Worm (Caenorhabditis elegans) whole organism, young adult: ENCODE measurements around the gene degl-1.

Experiments used
- B0019.2 ChIP-seq: fragments of 200-800 bp; sonication (Bioruptor generic); conservative IDR thresholded peaks from 2 replicates; pipeline ENCODE4 v1.3.6; 2022; ENCODE audit warnings: missing genetic modification reagents, missing genetic modification characterization, missing compliant biosample characterization
- B0261.1 ChIP-seq: sonication (generic microtip); optimal IDR thresholded peaks from 2 replicates; lab custom pipeline; 2016; ENCODE audit warnings: mild to moderate bottlenecking, missing genetic modification characterization, moderate library complexity, missing compliant biosample characterization
- D2030.7 ChIP-seq: fragments of 200-800 bp; sonication (Bioruptor generic); IDR thresholded peaks from 2 replicates; pipeline ENCODE4 v1.3.6; 2022; ENCODE audit warnings: missing genetic modification reagents, missing genetic modification characterization, missing compliant biosample characterization
- F23B12.7 ChIP-seq: sonication (generic microtip); optimal IDR thresholded peaks from 2 replicates; lab custom pipeline; 2017; ENCODE audit warnings: missing genetic modification characterization, mild to moderate bottlenecking, missing compliant biosample characterization, antibody characterized with exemption, moderate library complexity; ENCODE audit not compliant: insufficient read depth
- F52B5.7 ChIP-seq: sonication (generic microtip); optimal IDR thresholded peaks from 2 replicates; lab custom pipeline; 2016; ENCODE audit warnings: mild to moderate bottlenecking, missing genetic modification characterization, missing compliant biosample characterization
- F57C9.4 ChIP-seq: sonication (generic microtip); optimal IDR thresholded peaks from 2 replicates; lab custom pipeline; 2017; ENCODE audit warnings: mild to moderate bottlenecking, missing genetic modification characterization, missing compliant biosample characterization
- Y53F4B.3 ChIP-seq: fragments of 200-800 bp; sonication (Bioruptor generic); IDR thresholded peaks from 2 replicates; pipeline ENCODE4 v1.3.6; 2022; ENCODE audit warnings: missing genetic modification reagents, missing genetic modification characterization, missing compliant biosample characterization
- Y53G8AR.9 ChIP-seq: fragments of 200-800 bp; sonication (Bioruptor generic); conservative IDR thresholded peaks from 2 replicates; pipeline ENCODE4 v1.3.6; 2022; ENCODE audit warnings: missing genetic modification reagents, missing genetic modification characterization, missing compliant biosample characterization
- Y56A3A.18 ChIP-seq: fragments of 200-800 bp; sonication (Bioruptor generic); IDR thresholded peaks from 2 replicates; pipeline ENCODE4 v1.3.6; 2022; ENCODE audit warnings: missing genetic modification reagents, missing genetic modification characterization, missing compliant biosample characterization
- Y79H2A.3 ChIP-seq: fragments of 200-800 bp; sonication (Bioruptor generic); conservative IDR thresholded peaks from 2 replicates; pipeline ENCODE4 v1.3.6; 2022; ENCODE audit warnings: missing genetic modification reagents, missing genetic modification characterization, missing compliant biosample characterization
- akir-1 ChIP-seq: fragments of 200-800 bp; sonication (Bioruptor generic); optimal IDR thresholded peaks from 2 replicates; lab custom pipeline; 2018; ENCODE audit warnings: mild to moderate bottlenecking, missing genetic modification characterization, moderate library complexity, missing compliant biosample characterization
- ama-1 ChIP-seq, 3 experiments: fragments of 150-350 bp in 1 of 3; sonication (generic microtip) in 2 of 3; optimal IDR thresholded peaks; 2 replicates each; lab custom pipeline; 2014 to 2018; ENCODE audit warnings: missing biosample characterization in 2 of 3, missing genetic modification characterization in 2 of 3, missing genetic modification reagents in 2 of 3
- aptf-3 ChIP-seq: fragments of 200-800 bp; sonication (Bioruptor generic); IDR thresholded peaks from 2 replicates; pipeline ENCODE4 v1.3.6; 2022; ENCODE audit warnings: missing genetic modification characterization, missing compliant biosample characterization
- attf-6 ChIP-seq: fragments of 200-800 bp; sonication (Bioruptor generic); IDR thresholded peaks from 2 replicates; pipeline ENCODE4 v1.3.6; 2022; ENCODE audit warnings: missing genetic modification reagents, missing genetic modification characterization, missing compliant biosample characterization
- bed-1 ChIP-seq: fragments of 200-800 bp; sonication (Bioruptor generic); IDR thresholded peaks from 2 replicates; pipeline ENCODE4 v1.3.6; 2022; ENCODE audit warnings: missing genetic modification reagents, missing genetic modification characterization, missing compliant biosample characterization
- bed-2 ChIP-seq: fragments of 200-800 bp; sonication (Bioruptor generic); IDR thresholded peaks from 2 replicates; pipeline ENCODE4 v1.3.6; 2022; ENCODE audit warnings: missing genetic modification reagents, missing genetic modification characterization, missing compliant biosample characterization
- cebp-1 ChIP-seq, 2 experiments: fragments of 200-800 bp in 1 of 2; sonication (Bioruptor generic) in 1 of 2; sonication (generic microtip) in 1 of 2; IDR thresholded peaks in 1 of 2; optimal IDR thresholded peaks in 1 of 2; 2 replicates each; pipeline versions ENCODE4 v1.3.6 to Lab custom; 2017 to 2022; ENCODE audit warnings: missing compliant biosample characterization in 2 of 2, missing genetic modification characterization in 2 of 2, mild to moderate bottlenecking in 1 of 2, missing genetic modification reagents in 1 of 2, moderate library complexity in 1 of 2
- cebp-2 ChIP-seq: fragments of 200-800 bp; sonication (Bioruptor generic); IDR thresholded peaks from 2 replicates; pipeline ENCODE4 v1.3.6; 2022; ENCODE audit warnings: missing genetic modification characterization, missing compliant biosample characterization
- ceh-40 ChIP-seq: fragments of 200-800 bp; sonication (Bioruptor generic); IDR thresholded peaks from 2 replicates; pipeline ENCODE4 v1.3.6; 2022; ENCODE audit warnings: missing genetic modification characterization, missing compliant biosample characterization
- ceh-79 ChIP-seq: sonication (generic microtip); optimal IDR thresholded peaks from 2 replicates; lab custom pipeline; 2017; ENCODE audit warnings: mild to moderate bottlenecking, missing genetic modification characterization, missing compliant biosample characterization
- die-1 ChIP-seq: sonication (generic microtip); optimal IDR thresholded peaks from 2 replicates; lab custom pipeline; 2016; ENCODE audit warnings: missing genotype, mild to moderate bottlenecking, missing genetic modification characterization, missing compliant biosample characterization
- dox-1 ChIP-seq: fragments of 200-800 bp; sonication (Bioruptor generic); IDR thresholded peaks from 2 replicates; pipeline ENCODE4 v1.3.6; 2022; ENCODE audit warnings: missing genetic modification reagents, missing genetic modification characterization, missing compliant biosample characterization
- dpff-1 ChIP-seq: sonication (generic microtip); optimal IDR thresholded peaks from 2 replicates; lab custom pipeline; 2017; ENCODE audit warnings: mild to moderate bottlenecking, missing genetic modification characterization, missing compliant biosample characterization
- dpl-1 ChIP-seq: fragments of 150-350 bp; optimal IDR thresholded peaks from 2 replicates; lab custom pipeline; 2014; ENCODE audit warnings: missing biosample characterization, missing genetic modification reagents, missing genetic modification characterization
- egrh-3 ChIP-seq: fragments of 200-800 bp; sonication (Bioruptor generic); IDR thresholded peaks from 2 replicates; pipeline ENCODE4 v1.3.6; 2022; ENCODE audit warnings: missing genetic modification reagents, missing genetic modification characterization, missing compliant biosample characterization
- fkh-3 ChIP-seq: sonication (generic microtip); optimal IDR thresholded peaks from 2 replicates; lab custom pipeline; 2016; ENCODE audit warnings: mild to moderate bottlenecking, missing genetic modification characterization, missing compliant biosample characterization
- hlh-12 ChIP-seq: sonication (generic microtip); optimal IDR thresholded peaks from 2 replicates; lab custom pipeline; 2016; ENCODE audit warnings: missing genetic modification characterization, missing compliant biosample characterization
- hlh-26 ChIP-seq: fragments of 200-800 bp; sonication (Bioruptor generic); conservative IDR thresholded peaks from 2 replicates; pipeline ENCODE4 v1.3.6; 2022; ENCODE audit warnings: missing genetic modification reagents, missing genetic modification characterization, missing compliant biosample characterization
- hrde-1 ChIP-seq: sonication (generic microtip); optimal IDR thresholded peaks from 2 replicates; lab custom pipeline; 2016; ENCODE audit warnings: missing genetic modification characterization, mild to moderate bottlenecking, missing compliant biosample characterization, moderate library complexity, missing genotype, missing genetic modification reagents, borderline replicate concordance
- hsf-1 ChIP-seq: fragments of 200-800 bp; sonication (Bioruptor generic); IDR thresholded peaks from 2 replicates; pipeline ENCODE4 v1.3.6; 2022; ENCODE audit warnings: missing genetic modification reagents, missing genetic modification characterization, missing compliant biosample characterization
- let-526 ChIP-seq: fragments of 200-800 bp; sonication (Bioruptor generic); IDR thresholded peaks from 2 replicates; pipeline ENCODE4 v1.3.6; 2022; ENCODE audit warnings: missing genetic modification reagents, missing genetic modification characterization, missing compliant biosample characterization
- lin-26 ChIP-seq: fragments of 200-800 bp; sonication (Bioruptor generic); IDR thresholded peaks from 2 replicates; pipeline ENCODE4 v1.3.6; 2022; ENCODE audit warnings: missing genetic modification reagents, missing genetic modification characterization, missing compliant biosample characterization
- lin-35 ChIP-seq, 3 experiments: fragments of 150-350 bp in 2 of 3; sonication (generic microtip) in 1 of 3; optimal IDR thresholded peaks; 2 replicates each; lab custom pipeline; 2014 to 2018; ENCODE audit warnings: missing biosample characterization in 3 of 3, missing genetic modification characterization in 3 of 3, missing genetic modification reagents in 3 of 3
- madf-6 ChIP-seq: fragments of 200-800 bp; sonication (Bioruptor generic); IDR thresholded peaks from 2 replicates; pipeline ENCODE4 v1.3.6; 2022; ENCODE audit warnings: missing genetic modification reagents, missing genetic modification characterization, missing compliant biosample characterization
- mcd-1 ChIP-seq: fragments of 200-800 bp; sonication (Bioruptor generic); IDR thresholded peaks from 2 replicates; pipeline ENCODE4 v1.3.6; 2022; ENCODE audit warnings: missing genetic modification reagents, missing genetic modification characterization, missing compliant biosample characterization
- mxl-1 ChIP-seq: sonication (generic microtip); optimal IDR thresholded peaks from 2 replicates; lab custom pipeline; 2016; ENCODE audit warnings: missing genetic modification characterization, missing compliant biosample characterization
- nhr-120 ChIP-seq: fragments of 200-800 bp; sonication (Bioruptor generic); IDR thresholded peaks from 2 replicates; pipeline ENCODE4 v1.3.6; 2022; ENCODE audit warnings: missing genetic modification characterization, missing compliant biosample characterization
- nhr-179 ChIP-seq: sonication (generic microtip); optimal IDR thresholded peaks from 2 replicates; lab custom pipeline; 2016; ENCODE audit warnings: mild to moderate bottlenecking, missing genetic modification characterization, missing compliant biosample characterization
- pbrm-1 ChIP-seq: fragments of 200-800 bp; sonication (Bioruptor generic); IDR thresholded peaks from 2 replicates; pipeline ENCODE4 v1.3.6; 2022; ENCODE audit warnings: missing genetic modification reagents, missing genetic modification characterization, missing compliant biosample characterization
- pha-4 ChIP-seq: fragments of 150-350 bp; sonication (generic microtip); optimal IDR thresholded peaks from 2 replicates; lab custom pipeline; 2014; ENCODE audit warnings: missing biosample characterization, missing genetic modification reagents, missing genetic modification characterization
- repo-1 ChIP-seq: sonication (generic microtip); optimal IDR thresholded peaks from 2 replicates; lab custom pipeline; 2017; ENCODE audit warnings: mild to moderate bottlenecking, missing genetic modification characterization, missing compliant biosample characterization
- sea-2 ChIP-seq: fragments of 200-800 bp; sonication (Bioruptor generic); IDR thresholded peaks from 2 replicates; pipeline ENCODE4 v1.3.6; 2022; ENCODE audit warnings: missing genetic modification characterization, missing compliant biosample characterization
- snpc-3.4 ChIP-seq: sonication (generic microtip); optimal IDR thresholded peaks from 2 replicates; lab custom pipeline; 2017; ENCODE audit warnings: missing genetic modification characterization, mild to moderate bottlenecking, missing compliant biosample characterization, antibody characterized with exemption, moderate library complexity, missing genotype, missing genetic modification reagents
- unc-130 ChIP-seq: sonication (generic microtip); optimal IDR thresholded peaks from 2 replicates; lab custom pipeline; 2016; ENCODE audit warnings: missing genetic modification reagents, missing genetic modification characterization, missing compliant biosample characterization
- unc-62 ChIP-seq: fragments of 150-350 bp; optimal IDR thresholded peaks from 2 replicates; lab custom pipeline; 2014; ENCODE audit warnings: missing biosample characterization, missing genetic modification reagents, missing genetic modification characterization
- ztf-26 ChIP-seq: sonication (generic microtip); optimal IDR thresholded peaks from 2 replicates; lab custom pipeline; 2017; ENCODE audit warnings: missing genetic modification characterization, missing compliant biosample characterization
- ztf-28 ChIP-seq: fragments of 200-800 bp; sonication (Bioruptor generic); IDR thresholded peaks from 2 replicates; pipeline ENCODE4 v1.3.6; 2022; ENCODE audit warnings: missing genetic modification reagents, missing genetic modification characterization, missing compliant biosample characterization
- ztf-3 ChIP-seq: fragments of 200-800 bp; sonication (Bioruptor generic); optimal IDR thresholded peaks from 2 replicates; lab custom pipeline; 2018; ENCODE audit warnings: mild to moderate bottlenecking, missing genetic modification characterization, missing compliant biosample characterization

The degl-1 gene

DNA sequence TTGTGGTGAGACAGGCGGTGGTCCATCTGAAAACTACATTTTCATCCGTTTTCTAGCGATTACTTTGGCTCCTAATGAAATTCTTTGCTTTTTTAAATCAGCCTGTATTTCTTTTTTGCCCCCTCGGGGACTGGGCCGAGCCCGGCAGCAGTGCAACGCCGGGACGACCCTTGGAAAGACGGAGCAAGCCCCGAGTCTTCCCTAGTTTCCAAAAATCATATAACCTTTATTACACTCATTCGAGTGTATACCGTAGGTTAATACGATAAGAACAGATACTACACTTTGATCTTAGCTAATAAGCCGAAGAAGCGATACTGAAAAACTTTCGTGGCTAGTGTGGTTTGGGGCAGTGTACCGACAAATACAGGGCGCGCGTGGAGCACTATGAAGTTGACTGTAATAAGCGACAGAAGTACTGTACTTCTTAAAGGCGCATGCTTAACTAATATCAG, 6.5 kb downstream of the degl-1 start:
- TF ChIP-seq ztf-3 (no peak), attf-6 (peak; percentile 100), bed-2 (GFP tag; lab: Robert Waterston, UW) (no peak), Y79H2A.3 (GFP tag; lab: Robert Waterston, UW) (0 out of 2 replicates have a peak, but pooled peaks have one; percentile 12), snpc-3.4 (tag; lab: Kevin White, UChicago) (peak; percentile 95), unc-130 (GFP tag; lab: Kevin White, UChicago) (peak; percentile 27), ama-1 (optimal IDR thresholded peaks at IDR 0.05; lab: Kevin White, UChicago) (no peak), ama-1 (GFP tag; optimal IDR thresholded peaks at IDR 0.05; lab: Kevin White, UChicago) (peak in 1 of 2 experiments; percentile 41), dpl-1 (no peak), ztf-26 (no peak), cebp-1 (GFP tag; IDR thresholded peaks at IDR 0.05; lab: Robert Waterston, UW) (no peak), cebp-1 (tag; optimal IDR thresholded peaks at IDR 0.05; lab: Kevin White, UChicago) (no peak), lin-35 (GFP tag; optimal IDR thresholded peaks at IDR 0.05; lab: Kevin White, UChicago) (no peak), dpff-1 (tag; lab: Kevin White, UChicago) (no peak), aptf-3 (GFP tag; lab: Robert Waterston, UW) (no peak), hlh-12 (tag; lab: Kevin White, UChicago) (no peak), B0019.2 (GFP tag; lab: Robert Waterston, UW) (0 out of 2 replicates have a peak, but pooled peaks have one; percentile 1), pha-4 (no peak), madf-6 (peak; percentile 100), pbrm-1 (GFP tag; lab: Robert Waterston, UW) (peak; percentile 96), cebp-2 (GFP tag; lab: Robert Waterston, UW) (no peak), akir-1 (no peak), mxl-1 (no peak), F52B5.7 (tag; lab: Kevin White, UChicago) (no peak), bed-1 (GFP tag; lab: Robert Waterston, UW) (no peak), Y56A3A.18 (GFP tag; lab: Robert Waterston, UW) (0 out of 2 replicates have a peak, but pooled peaks have one; percentile 26), mcd-1 (GFP tag; lab: Robert Waterston, UW) (peak; percentile 76), lin-26 (GFP tag; lab: Robert Waterston, UW) (peak; percentile 88; the same call in 1 of the 2 replicates), let-526 (GFP tag; lab: Robert Waterston, UW) (no peak), Y53G8AR.9 (GFP tag; lab: Robert Waterston, UW) (peak; percentile 71), Y53F4B.3 (peak; percentile 72), ceh-40 (0 out of 2 replicates have a peak, but pooled peaks have one; percentile 31), fkh-3 (tag; lab: Kevin White, UChicago) (no peak), B0261.1 (tag; lab: Kevin White, UChicago) (no peak), nhr-179 (tag; lab: Kevin White, UChicago) (no peak), hsf-1 (GFP tag; lab: Robert Waterston, UW) (peak; percentile 57), die-1 (tag; lab: Kevin White, UChicago) (peak; percentile 47), hrde-1 (peak; percentile 53), egrh-3 (no peak), F23B12.7 (tag; lab: Kevin White, UChicago) (peak; percentile 38), F57C9.4 (tag; lab: Kevin White, UChicago) (no peak), ceh-79 (tag; lab: Kevin White, UChicago) (no peak), D2030.7 (peak; percentile 98), sea-2 (GFP tag; lab: Robert Waterston, UW) (0 out of 2 replicates have a peak, but pooled peaks have one; percentile 49), repo-1 (tag; lab: Kevin White, UChicago) (peak; percentile 1), nhr-120 (no peak), unc-62 (GFP tag; lab: Kevin White, UChicago) (no peak), hlh-26 (GFP tag; lab: Robert Waterston, UW) (no peak), ztf-28 (GFP tag; lab: Robert Waterston, UW) (peak; percentile 72; the same call in 1 of the 2 replicates), dox-1 (GFP tag; lab: Robert Waterston, UW) (peak; percentile 85)
